ENCODE assay signal across 3 worm cellular contexts in the genomic region with DNA sequence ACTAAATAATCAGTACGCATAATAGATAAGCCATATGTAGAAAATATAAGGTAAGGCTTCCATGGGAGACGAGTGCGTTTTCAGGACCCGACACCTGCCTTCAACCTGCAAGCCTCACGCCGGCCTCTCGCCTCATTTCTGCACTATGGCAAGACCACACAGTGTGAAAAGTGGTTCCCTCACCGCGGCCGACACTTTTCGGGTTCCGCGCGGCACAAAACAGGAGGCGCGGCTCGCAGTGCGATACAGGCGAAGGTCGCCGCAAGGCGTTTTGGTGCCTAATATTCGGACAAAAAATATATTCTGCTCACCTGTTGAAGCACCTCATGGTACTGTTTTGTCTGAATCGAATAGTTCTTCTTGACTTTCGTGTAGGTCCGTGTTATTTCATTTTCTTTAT.
TF ChIP-seq lines count a peak whose summit lies in the region.

No protein-coding gene starts in this region.

TF ChIP-seq in whole organism, L1 larva, 84 proteins besides CTCF, POLR2A, EP300 and RAD21:
- TF ChIP-seq lsy-2 (tag; optimal IDR thresholded peaks at IDR 0.05; lab: Kevin White, UChicago), result no peak
- TF ChIP-seq snpc-4 (tag; optimal IDR thresholded peaks at IDR 0.05; lab: Kevin White, UChicago), result peak; percentile 54
- no peak for TF ChIP-seq ceh-63 (GFP tag; optimal IDR thresholded peaks at IDR 0.05; lab: Kevin White, UChicago)
- no peak for TF ChIP-seq pag-3 (tag; optimal IDR thresholded peaks at IDR 0.05; lab: Kevin White, UChicago; ENCODE audit: borderline replicate concordance, insufficient read depth)
- TF ChIP-seq mep-1 (tag; optimal IDR thresholded peaks at IDR 0.05; lab: Kevin White, UChicago), result no peak
- TF ChIP-seq C16A3.4 (tag; optimal IDR thresholded peaks at IDR 0.05; lab: Kevin White, UChicago), result no peak

TF ChIP-seq in whole organism, L4 larva, 104 proteins besides CTCF, POLR2A, EP300 and RAD21:
- TF ChIP-seq set-16 (GFP tag; IDR thresholded peaks at IDR 0.05; lab: Robert Waterston, UW) (peak; percentile 80), ctbp-1 (GFP tag; IDR thresholded peaks at IDR 0.05; lab: Robert Waterston, UW) (no peak), T26A8.4 (GFP tag; IDR thresholded peaks at IDR 0.05; lab: Robert Waterston, UW) (no peak)

TF ChIP-seq in whole organism, young adult, 124 proteins besides CTCF, POLR2A, EP300 and RAD21:
- no peak for TF ChIP-seq dpl-1 (GFP tag; optimal IDR thresholded peaks at IDR 0.05; lab: Kevin White, UChicago)
- no peak for TF ChIP-seq hmg-20 (GFP tag; IDR thresholded peaks at IDR 0.05; lab: Robert Waterston, UW)
- peak; percentile 51 for TF ChIP-seq snpc-4 (GFP tag; optimal IDR thresholded peaks at IDR 0.05; lab: Kevin White, UChicago)
- TF ChIP-seq snpc-4 (tag; optimal IDR thresholded peaks at IDR 0.05; lab: Kevin White, UChicago), result peak in 3 of 4 experiments; percentile 50 to 88 (median 82)
- TF ChIP-seq zfh-2 (GFP tag; conservative IDR thresholded peaks at IDR 0.05; lab: Robert Waterston, UW), result peak; percentile 82
- TF ChIP-seq egrh-3 (GFP tag; IDR thresholded peaks at IDR 0.05; lab: Robert Waterston, UW), result peak; percentile 21; the same call in 1 of the 2 replicates
- peak; percentile 67 for TF ChIP-seq snpc-1.1 (tag; optimal IDR thresholded peaks at IDR 0.05; lab: Kevin White, UChicago; ENCODE audit: insufficient read depth)
